Fruit fly (Drosophila melanogaster): ENCODE measurements around the gene Sugb.

Gene Sugb

DNA sequence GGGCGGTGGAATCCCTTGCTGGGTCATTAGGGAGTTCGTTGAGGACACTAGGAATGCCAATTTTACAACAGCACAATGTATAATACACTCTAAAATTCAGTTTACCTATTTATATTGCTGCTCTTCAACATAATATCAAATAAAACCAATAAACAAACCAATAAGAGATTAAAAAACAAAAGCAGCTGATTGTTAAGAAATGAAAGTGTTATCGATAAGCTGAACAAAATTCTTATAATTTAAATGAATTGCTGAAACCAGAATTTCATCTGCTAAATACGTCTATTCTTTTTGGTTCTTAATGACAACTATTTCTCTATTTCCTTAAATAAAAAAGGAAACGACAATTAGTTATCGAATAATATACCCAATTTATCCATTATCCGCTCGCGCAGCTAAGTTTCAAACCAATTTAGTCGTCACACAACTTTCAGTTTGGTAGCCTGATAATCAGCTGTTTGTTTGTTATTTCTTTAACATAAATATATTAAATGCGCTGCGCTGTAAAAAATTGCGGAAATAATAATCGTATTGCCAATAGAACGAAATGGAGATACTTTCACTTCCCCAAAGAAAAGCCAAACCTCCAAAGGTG lies 7.5 kb downstream of the Sugb start, which contains the start of the genes Pldn and CG14135 (continued):
- no peak for TF ChIP-seq twi (tag; optimal IDR thresholded peaks at IDR 0.05)
- TF ChIP-seq NC2β (GFP tag; optimal IDR thresholded peaks at IDR 0.05), result no peak
- no peak for TF ChIP-seq pb (GFP tag; optimal IDR thresholded peaks at IDR 0.05)
- TF ChIP-seq Hr39 (optimal IDR thresholded peaks at IDR 0.05), result no peak
- no peak for TF ChIP-seq CG10209 (GFP tag; optimal IDR thresholded peaks at IDR 0.05)
- TF ChIP-seq CG10147 (GFP tag; optimal IDR thresholded peaks at IDR 0.05), result no peak
- no peak for TF ChIP-seq bbx (GFP tag; IDR thresholded peaks at IDR 0.05; ENCODE audit: partially characterized antibody)
- no peak for TF ChIP-seq zfh2 (GFP tag; optimal IDR thresholded peaks at IDR 0.05)
- TF ChIP-seq cato (GFP tag; optimal IDR thresholded peaks at IDR 0.05; ENCODE audit: borderline replicate concordance), result no peak
- TF ChIP-seq CG11695 (GFP tag; IDR thresholded peaks at IDR 0.05), result no peak
- no peak for TF ChIP-seq Awh (GFP tag; IDR thresholded peaks at IDR 0.05)
- no peak for TF ChIP-seq ham (GFP tag; IDR thresholded peaks at IDR 0.05)
- no peak for TF ChIP-seq CG11456 (GFP tag; IDR thresholded peaks at IDR 0.05)
- no peak for TF ChIP-seq CG5245 (GFP tag; optimal IDR thresholded peaks at IDR 0.05)
- TF ChIP-seq PHDP (tag; optimal IDR thresholded peaks at IDR 0.05), result no peak
- TF ChIP-seq CG6654 (GFP tag; optimal IDR thresholded peaks at IDR 0.05), result peak; percentile 99
- no peak for TF ChIP-seq CG16779 (GFP tag; IDR thresholded peaks at IDR 0.05)
- peak; percentile 19 for TF ChIP-seq phol (tag; optimal IDR thresholded peaks at IDR 0.05)
- no peak for TF ChIP-seq CG3995 (GFP tag; optimal IDR thresholded peaks at IDR 0.05)
- TF ChIP-seq Mrtf (GFP tag; IDR thresholded peaks at IDR 0.05), result no peak
- no peak for TF ChIP-seq CG4424 (GFP tag; optimal IDR thresholded peaks at IDR 0.05)
- no peak for TF ChIP-seq CG31388 (GFP tag; optimal IDR thresholded peaks at IDR 0.05)
- no peak for TF ChIP-seq HmgD (GFP tag; optimal IDR thresholded peaks at IDR 0.05)
- TF ChIP-seq MBD-R2 (GFP tag; IDR thresholded peaks at IDR 0.05), result peak; percentile 85
- no peak for TF ChIP-seq CG3065 (GFP tag; optimal IDR thresholded peaks at IDR 0.05)
- TF ChIP-seq YL-1 (GFP tag; optimal IDR thresholded peaks at IDR 0.05), result peak; percentile 50
- TF ChIP-seq CG4730 (GFP tag; IDR thresholded peaks at IDR 0.05), result no peak
- peak; percentile 14 for TF ChIP-seq gsb-n (tag; optimal IDR thresholded peaks at IDR 0.05)
- peak; percentile 98 for TF ChIP-seq CG11560 (tag; IDR thresholded peaks at IDR 0.05)
- no peak for TF ChIP-seq CG12071 (GFP tag; optimal IDR thresholded peaks at IDR 0.05)
- TF ChIP-seq bcd (GFP tag; optimal IDR thresholded peaks at IDR 0.05), result peak; percentile 8
- TF ChIP-seq pnt (GFP tag; optimal IDR thresholded peaks at IDR 0.05), result no peak
- TF ChIP-seq ara (GFP tag; IDR thresholded peaks at IDR 0.05), result no peak
- no peak for TF ChIP-seq jing (GFP tag; optimal IDR thresholded peaks at IDR 0.05)
- no peak for TF ChIP-seq mld (GFP tag; IDR thresholded peaks at IDR 0.05; ENCODE audit: partially characterized antibody)
- TF ChIP-seq Fer3 (tag; optimal IDR thresholded peaks at IDR 0.05), result no peak
- TF ChIP-seq CG17361 (GFP tag; IDR thresholded peaks at IDR 0.05), result no peak
- no peak for TF ChIP-seq CG10654 (GFP tag; optimal IDR thresholded peaks at IDR 0.05)
- TF ChIP-seq sens-2 (GFP tag; IDR thresholded peaks at IDR 0.05), result no peak
- no peak for TF ChIP-seq Nf-YA (GFP tag; IDR thresholded peaks at IDR 0.05)
- TF ChIP-seq scrt (GFP tag; optimal IDR thresholded peaks at IDR 0.05), result peak; percentile 68
- TF ChIP-seq CG10979 (tag; optimal IDR thresholded peaks at IDR 0.05), result no peak
- TF ChIP-seq Sry-δ (GFP tag; optimal IDR thresholded peaks at IDR 0.05), result peak; percentile 45
- no peak for TF ChIP-seq Kr (GFP tag; optimal IDR thresholded peaks at IDR 0.05)
- peak; percentile 66 for TF ChIP-seq Med (GFP tag)
- TF ChIP-seq zen (tag; optimal IDR thresholded peaks at IDR 0.05), result peak; percentile 37
- TF ChIP-seq CG17829 (tag; optimal IDR thresholded peaks at IDR 0.05), result peak; percentile 10
- no peak for TF ChIP-seq Hsf (GFP tag; optimal IDR thresholded peaks at IDR 0.05)
- no peak for TF ChIP-seq HLHmδ (GFP tag; optimal IDR thresholded peaks at IDR 0.05)
- no peak for TF ChIP-seq ttk (GFP tag; IDR thresholded peaks at IDR 0.05)
- no peak for TF ChIP-seq CG1024 (GFP tag; IDR thresholded peaks at IDR 0.05)
- TF ChIP-seq Doc3 (GFP tag; IDR thresholded peaks at IDR 0.05; ENCODE audit: partially characterized antibody), result peak; percentile 47; the same call in 1 of the 3 replicates

All from whole organism, embryonic.